Fruit fly (Drosophila melanogaster) whole organism, embryonic: ENCODE results near the gene CG15717.

Source experiments
- ATbp ChIP-seq: fragments of 200-800 bp; sonication (Bioruptor generic); optimal IDR thresholded peaks from 2 replicates; lab custom pipeline; 2017; ENCODE audit warnings: missing biosample characterization, mild to moderate bottlenecking, missing genetic modification characterization, missing genetic modification reagents
- Aef1 ChIP-seq: fragments of 200-800 bp; sonication (Bioruptor generic); IDR thresholded peaks from 3 replicates; pipeline ENCODE4 v1.3.6; 2022; ENCODE audit warnings: missing biosample characterization, missing genetic modification characterization
- BEAF-32 ChIP-seq: fragments of 200-800 bp; sonication (Bioruptor generic); optimal IDR thresholded peaks from 3 replicates; lab custom pipeline; 2017; ENCODE audit warnings: missing biosample characterization, missing genetic modification characterization, mild to moderate bottlenecking, moderate library complexity, missing genetic modification reagents
- Bgb ChIP-seq: fragments of 200-800 bp; sonication (Bioruptor generic); IDR thresholded peaks from 2 replicates; pipeline ENCODE4 v1.3.6; 2022; ENCODE audit warnings: missing biosample characterization, missing genetic modification characterization; ENCODE audit not compliant: partially characterized antibody
- CG10147 ChIP-seq: fragments of 200-800 bp; sonication (Bioruptor generic); optimal IDR thresholded peaks from 2 replicates; lab custom pipeline; 2019; ENCODE audit warnings: missing biosample characterization, mild to moderate bottlenecking, missing genetic modification characterization, moderate library complexity
- CG12104 ChIP-seq: fragments of 200-800 bp; sonication (Bioruptor generic); optimal IDR thresholded peaks from 3 replicates; lab custom pipeline; 2016; ENCODE audit warnings: missing biosample characterization, missing genetic modification characterization
- CG1233 ChIP-seq: fragments of 200-800 bp; sonication (Bioruptor generic); optimal IDR thresholded peaks from 4 replicates; lab custom pipeline; 2018; ENCODE audit warnings: missing biosample characterization, mild to moderate bottlenecking, missing genetic modification characterization
- CG14860 ChIP-seq: fragments of 200-800 bp; sonication (Bioruptor generic); IDR thresholded peaks from 3 replicates; pipeline ENCODE4 v1.3.6; 2022; ENCODE audit warnings: missing biosample characterization, missing genetic modification characterization; ENCODE audit not compliant: partially characterized antibody
- CG15601 ChIP-seq: fragments of 200-800 bp; sonication (Bioruptor generic); optimal IDR thresholded peaks from 3 replicates; lab custom pipeline; 2019; ENCODE audit warnings: missing biosample characterization, mild to moderate bottlenecking, missing genetic modification characterization, moderate library complexity
- CG1602 ChIP-seq: fragments of 200-800 bp; sonication (Bioruptor generic); optimal IDR thresholded peaks from 3 replicates; lab custom pipeline; 2016; ENCODE audit warnings: missing biosample characterization, missing genetic modification characterization
- CG17361 ChIP-seq: fragments of 200-800 bp; sonication (Bioruptor generic); IDR thresholded peaks from 3 replicates; pipeline ENCODE4 v1.3.6; 2022; ENCODE audit warnings: missing biosample characterization, missing genetic modification characterization
- CG17912 ChIP-seq: fragments of 200-800 bp; sonication (Bioruptor generic); optimal IDR thresholded peaks from 2 replicates; lab custom pipeline; 2018; ENCODE audit warnings: missing biosample characterization, mild to moderate bottlenecking, missing genetic modification characterization
- CG2116 ChIP-seq: fragments of 200-800 bp; sonication (Bioruptor generic); optimal IDR thresholded peaks from 3 replicates; lab custom pipeline; 2018; ENCODE audit warnings: missing biosample characterization, mild to moderate bottlenecking, missing genetic modification characterization
- CG3163 ChIP-seq: fragments of 200-800 bp; sonication (Bioruptor generic); optimal IDR thresholded peaks from 3 replicates; lab custom pipeline; 2016; ENCODE audit warnings: missing biosample characterization, missing genetic modification characterization
- CG4360 ChIP-seq: fragments of 200-800 bp; sonication (Bioruptor generic); IDR thresholded peaks from 2 replicates; pipeline ENCODE4 v1.3.6; 2022; ENCODE audit warnings: missing biosample characterization, missing genetic modification characterization
- CG4617 ChIP-seq: fragments of 200-800 bp; sonication (Bioruptor generic); optimal IDR thresholded peaks from 3 replicates; lab custom pipeline; 2016; ENCODE audit warnings: missing biosample characterization, missing genetic modification characterization, borderline replicate concordance
- CG6791 ChIP-seq: fragments of 200-800 bp; sonication (Bioruptor generic); IDR thresholded peaks from 3 replicates; pipeline ENCODE4 v1.3.6; 2022; ENCODE audit warnings: missing biosample characterization, missing genetic modification characterization; ENCODE audit not compliant: partially characterized antibody
- CG8281 ChIP-seq: fragments of 200-800 bp; sonication (Bioruptor generic); optimal IDR thresholded peaks from 2 replicates; lab custom pipeline; 2018; ENCODE audit warnings: missing biosample characterization, mild to moderate bottlenecking, missing genetic modification characterization, moderate library complexity
- CG8290 ChIP-seq, 3 experiments: fragments of 200-800 bp; sonication (Bioruptor generic); optimal IDR thresholded peaks; 2 replicates each; lab custom pipeline; 2016 to 2019; ENCODE audit warnings: missing biosample characterization in 3 of 3, missing genetic modification characterization in 3 of 3, mild to moderate bottlenecking in 2 of 3, moderate library complexity in 1 of 3
- CG9437 ChIP-seq: fragments of 200-800 bp; sonication (Bioruptor generic); optimal IDR thresholded peaks from 2 replicates; lab custom pipeline; 2018; ENCODE audit warnings: missing biosample characterization, mild to moderate bottlenecking, missing genetic modification characterization
- CTCF ChIP-seq: fragments of 200-800 bp; sonication (Bioruptor generic); optimal IDR thresholded peaks from 2 replicates; lab custom pipeline; 2017; ENCODE audit warnings: missing biosample characterization, mild to moderate bottlenecking, missing genetic modification characterization, moderate library complexity
- D19B ChIP-seq: fragments of 200-800 bp; sonication (Bioruptor generic); optimal IDR thresholded peaks from 2 replicates; lab custom pipeline; 2017; ENCODE audit warnings: missing biosample characterization, mild to moderate bottlenecking, missing genetic modification characterization
- Dad ChIP-seq: fragments of 200-800 bp; sonication (Bioruptor generic); optimal IDR thresholded peaks from 3 replicates; lab custom pipeline; 2016; ENCODE audit warnings: missing biosample characterization, missing genetic modification characterization
- Dref ChIP-seq: fragments of 200-800 bp; sonication (Bioruptor generic); IDR thresholded peaks from 2 replicates; pipeline ENCODE4 v1.3.6; 2022; ENCODE audit warnings: missing biosample characterization, missing genetic modification characterization
- MESR4 ChIP-seq: fragments of 200-800 bp; sonication (Bioruptor generic); optimal IDR thresholded peaks from 2 replicates; lab custom pipeline; 2018; ENCODE audit warnings: missing biosample characterization, mild to moderate bottlenecking, missing genetic modification characterization, moderate library complexity
- Trl ChIP-seq, 3 experiments: fragments of >200 bp in 2 of 3; fragments of 200-800 bp in 1 of 3; sonication (Bioruptor generic) in 1 of 3; optimal IDR thresholded peaks; 2 replicates in 1 of 3; 3 replicates in 2 of 3; lab custom pipeline; 2016 to 2017; ENCODE audit warnings: missing biosample characterization in 1 of 3, missing genetic modification characterization in 1 of 3
- br ChIP-seq: fragments of >200 bp; optimal IDR thresholded peaks from 2 replicates; lab custom pipeline; 2017
- chinmo ChIP-seq: fragments of 200-800 bp; sonication (Bioruptor generic); IDR thresholded peaks from 4 replicates; pipeline ENCODE4 v1.3.6; 2022; ENCODE audit warnings: missing biosample characterization, missing genetic modification characterization; ENCODE audit not compliant: partially characterized antibody
- crp ChIP-seq, 2 experiments: fragments of 200-800 bp; sonication (Bioruptor generic); optimal IDR thresholded peaks; 2 replicates in 1 of 2; 3 replicates in 1 of 2; lab custom pipeline; 2017; ENCODE audit warnings: missing biosample characterization in 2 of 2, missing genetic modification characterization in 2 of 2, mild to moderate bottlenecking in 1 of 2, moderate library complexity in 1 of 2
- dm ChIP-seq: fragments of 200-800 bp; sonication (Bioruptor generic); optimal IDR thresholded peaks from 3 replicates; lab custom pipeline; 2016; ENCODE audit warnings: missing biosample characterization, missing genetic modification characterization
- eve ChIP-seq, 2 experiments: fragments of >200 bp; optimal IDR thresholded peaks; 2 replicates each; lab custom pipeline; 2017; ENCODE audit warnings: missing biosample characterization in 2 of 2, missing genetic modification characterization in 2 of 2
- gt ChIP-seq: fragments of 200-800 bp; sonication (Bioruptor generic); IDR thresholded peaks from 2 replicates; pipeline ENCODE4 v1.3.6; 2022; ENCODE audit warnings: missing biosample characterization, missing genetic modification characterization
- insv ChIP-seq, 2 experiments: fragments of 200-800 bp; sonication (Bioruptor generic); optimal IDR thresholded peaks; 3 replicates each; lab custom pipeline; 2016 to 2018; ENCODE audit warnings: missing biosample characterization in 2 of 2, missing genetic modification characterization in 2 of 2
- inv ChIP-seq: fragments of 200-800 bp; sonication (Bioruptor generic); IDR thresholded peaks from 2 replicates; pipeline ENCODE4 v1.3.6; 2022; ENCODE audit warnings: missing biosample characterization, missing genetic modification characterization; ENCODE audit not compliant: partially characterized antibody
- lilli ChIP-seq: fragments of 200-800 bp; sonication (Bioruptor generic); optimal IDR thresholded peaks from 3 replicates; lab custom pipeline; 2016; ENCODE audit warnings: missing biosample characterization, missing genetic modification characterization
- lov ChIP-seq, 2 experiments: fragments of 200-800 bp in 1 of 2; fragments of >200 bp in 1 of 2; sonication (Bioruptor generic) in 1 of 2; IDR thresholded peaks in 1 of 2; optimal IDR thresholded peaks in 1 of 2; 2 replicates in 1 of 2; 3 replicates in 1 of 2; pipeline versions ENCODE4 v1.3.6 to Lab custom; 2017 to 2022; ENCODE audit warnings: missing biosample characterization in 1 of 2, missing genetic modification characterization in 1 of 2
- mld ChIP-seq: fragments of 200-800 bp; sonication (Bioruptor generic); IDR thresholded peaks from 3 replicates; pipeline ENCODE4 v1.3.6; 2022; ENCODE audit warnings: missing biosample characterization, missing genetic modification characterization; ENCODE audit not compliant: partially characterized antibody
- oc ChIP-seq: fragments of 200-800 bp; sonication (Bioruptor generic); optimal IDR thresholded peaks from 2 replicates; lab custom pipeline; 2018; ENCODE audit warnings: missing biosample characterization, mild to moderate bottlenecking, missing genetic modification characterization, moderate library complexity
- org-1 ChIP-seq: fragments of 200-800 bp; sonication (Bioruptor generic); optimal IDR thresholded peaks from 2 replicates; lab custom pipeline; 2017; ENCODE audit warnings: missing biosample characterization, missing genetic modification characterization
- otp ChIP-seq: fragments of 200-800 bp; sonication (Bioruptor generic); IDR thresholded peaks from 3 replicates; pipeline ENCODE4, ENCODE4 v1.3.6; 2022; ENCODE audit warnings: missing biosample characterization, missing genetic modification characterization
- pan ChIP-seq, 4 experiments: fragments of >200 bp in 3 of 4; fragments of 200-800 bp in 1 of 4; sonication (Bioruptor generic) in 1 of 4; optimal IDR thresholded peaks in 3 of 4; IDR thresholded peaks in 1 of 4; 2 replicates each; pipeline versions ENCODE4 v1.3.6 to Lab custom; 2017 to 2022; ENCODE audit warnings: missing biosample characterization in 2 of 4, missing genetic modification characterization in 2 of 4, mixed read lengths in 1 of 4
- run ChIP-seq: fragments of 200-800 bp; sonication (Bioruptor generic); optimal IDR thresholded peaks from 3 replicates; lab custom pipeline; 2018; ENCODE audit warnings: missing biosample characterization, mild to moderate bottlenecking, missing genetic modification characterization
- sens-2 ChIP-seq: fragments of 200-800 bp; sonication (Bioruptor generic); IDR thresholded peaks from 2 replicates; pipeline ENCODE4 v1.3.6; 2022; ENCODE audit warnings: missing biosample characterization, missing genetic modification characterization
- sna ChIP-seq: fragments of 200-800 bp; sonication (Bioruptor generic); IDR thresholded peaks from 2 replicates; pipeline ENCODE4 v1.3.6; 2022; ENCODE audit warnings: missing biosample characterization, missing genetic modification characterization; ENCODE audit not compliant: partially characterized antibody
- ssp ChIP-seq: fragments of 200-800 bp; sonication (Bioruptor generic); IDR thresholded peaks from 2 replicates; pipeline ENCODE4 v1.3.6; 2022; ENCODE audit warnings: missing biosample characterization, missing genetic modification characterization
- ttk ChIP-seq: fragments of 200-800 bp; sonication (Bioruptor generic); IDR thresholded peaks from 2 replicates; pipeline ENCODE4 v2.1.2; 2022; ENCODE audit warnings: missing biosample characterization, missing genetic modification characterization
- wdn ChIP-seq: fragments of 200-800 bp; sonication (Bioruptor generic); IDR thresholded peaks from 2 replicates; pipeline ENCODE4 v1.3.6; 2022; ENCODE audit warnings: missing biosample characterization, missing genetic modification characterization
- zen ChIP-seq: fragments of 200-800 bp; sonication (Bioruptor generic); optimal IDR thresholded peaks from 3 replicates; lab custom pipeline; 2018; ENCODE audit warnings: missing biosample characterization, mild to moderate bottlenecking, missing genetic modification characterization, moderate library complexity

Gene CG15717

DNA sequence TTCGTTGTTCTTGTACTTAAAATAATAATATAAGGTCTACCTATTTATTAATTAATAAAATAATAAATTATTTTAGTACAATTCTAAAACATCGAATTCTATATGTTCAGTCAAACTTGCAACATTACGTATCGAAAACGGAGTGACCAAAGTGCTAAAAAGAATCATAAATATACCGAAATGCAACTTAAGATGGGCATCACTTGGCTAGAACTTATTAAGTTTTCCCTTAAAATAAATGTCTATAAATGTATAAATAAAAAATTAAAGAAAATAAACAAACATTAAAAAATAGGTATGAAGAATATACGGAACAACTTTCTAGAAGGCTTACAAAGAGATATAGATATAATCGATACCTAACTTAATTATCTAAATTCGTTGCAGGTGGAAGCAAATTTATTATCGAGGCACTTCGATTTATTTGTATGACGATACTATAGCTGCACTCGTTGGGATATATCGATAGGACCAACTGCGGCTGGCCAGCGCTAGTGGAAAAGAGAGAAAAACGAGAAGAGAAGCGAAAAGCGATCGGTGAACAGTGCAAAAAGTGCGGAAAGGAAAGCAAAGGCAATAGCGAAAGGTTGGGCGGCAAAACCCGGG is 38.0 kb upstream of the CG15717 start, which contains the start of gene lic (continued):
- no peak for TF ChIP-seq br (lab: Kevin White, UChicago)
- no peak for TF ChIP-seq CTCF (GFP tag; lab: Kevin White, UChicago)
- peak; percentile 85 for TF ChIP-seq Bgb
- TF ChIP-seq eve (GFP tag; optimal IDR thresholded peaks at IDR 0.05; lab: Kevin White, UChicago) = no peak
- no peak for TF ChIP-seq dm (GFP tag; lab: Kevin White, UChicago)
- no peak for TF ChIP-seq crp (GFP tag; optimal IDR thresholded peaks at IDR 0.05; lab: Kevin White, UChicago)
- no peak for TF ChIP-seq CG1233 (GFP tag; lab: Kevin White, UChicago)
- TF ChIP-seq insv (GFP tag; optimal IDR thresholded peaks at IDR 0.05; lab: Kevin White, UChicago) = no peak
- no peak for TF ChIP-seq wdn (GFP tag; lab: Robert Waterston, UW)
- peak; percentile 91 for TF ChIP-seq CG6791
- no peak for TF ChIP-seq ATbp (GFP tag; lab: Kevin White, UChicago)
- TF ChIP-seq CG1602 (GFP tag; lab: Kevin White, UChicago) = no peak
- TF ChIP-seq org-1 (GFP tag; lab: Kevin White, UChicago) = no peak
- peak; percentile 67 for TF ChIP-seq inv (GFP tag; lab: Robert Waterston, UW)
- TF ChIP-seq otp (GFP tag; lab: Robert Waterston, UW) = no peak
- TF ChIP-seq CG4617 = peak; percentile 7
- no peak for TF ChIP-seq Dad (GFP tag; lab: Kevin White, UChicago)
- TF ChIP-seq ttk (GFP tag; lab: Robert Waterston, UW) = no peak
- TF ChIP-seq CG3163 = no peak
- TF ChIP-seq Dref (GFP tag; lab: Robert Waterston, UW) = peak; percentile 86
- TF ChIP-seq mld (GFP tag; lab: Robert Waterston, UW) = peak; percentile 81; the same call in 1 of the 3 replicates
- no peak for TF ChIP-seq CG17361 (GFP tag; lab: Robert Waterston, UW)
- no peak for TF ChIP-seq D19B (GFP tag; lab: Kevin White, UChicago)
- peak; percentile 77 for TF ChIP-seq CG2116 (GFP tag; lab: Kevin White, UChicago)
- no peak for TF ChIP-seq pan (optimal IDR thresholded peaks at IDR 0.05; lab: Kevin White, UChicago)
- TF ChIP-seq pan (GFP tag; optimal IDR thresholded peaks at IDR 0.05 in 1 of 2, IDR thresholded peaks at IDR 0.05 in 1 of 2) = no peak
- peak; percentile 7 for TF ChIP-seq CG8290 (GFP tag; optimal IDR thresholded peaks at IDR 0.05; lab: Kevin White, UChicago)
- TF ChIP-seq CG8290 (tag; optimal IDR thresholded peaks at IDR 0.05; lab: Kevin White, UChicago) = peak in 1 of 2 experiments; percentile 49
- no peak for TF ChIP-seq CG4360 (GFP tag; lab: Robert Waterston, UW)
- no peak for TF ChIP-seq lov (optimal IDR thresholded peaks at IDR 0.05; lab: Kevin White, UChicago)
- TF ChIP-seq lov (GFP tag; IDR thresholded peaks at IDR 0.05; lab: Robert Waterston, UW) = no peak
- peak; percentile 77 for TF ChIP-seq CG14860
- TF ChIP-seq Aef1 (GFP tag; lab: Robert Waterston, UW) = no peak
- TF ChIP-seq CG17912 = no peak
- peak; percentile 72 for TF ChIP-seq BEAF-32 (GFP tag; lab: Kevin White, UChicago)
- peak in 1 of 2 experiments; percentile 5 for TF ChIP-seq Trl (optimal IDR thresholded peaks at IDR 0.05; lab: Kevin White, UChicago)
- TF ChIP-seq Trl (GFP tag; optimal IDR thresholded peaks at IDR 0.05; lab: Kevin White, UChicago) = no peak
- no peak for TF ChIP-seq CG12104 (GFP tag; lab: Kevin White, UChicago)
- peak; percentile 87 for TF ChIP-seq chinmo
- no peak for TF ChIP-seq run (tag; lab: Kevin White, UChicago)
- 0 out of 2 replicates have a peak, but pooled peaks have one; percentile 8 for TF ChIP-seq ssp (GFP tag; lab: Robert Waterston, UW)
- TF ChIP-seq sens-2 (GFP tag; lab: Robert Waterston, UW) = no peak
- peak; percentile 30 for TF ChIP-seq MESR4 (GFP tag; lab: Kevin White, UChicago)
- no peak for TF ChIP-seq lilli (GFP tag; lab: Kevin White, UChicago)
- peak; percentile 26 for TF ChIP-seq CG9437 (GFP tag; lab: Kevin White, UChicago)
- no peak for TF ChIP-seq oc (tag; lab: Kevin White, UChicago)
- TF ChIP-seq CG8281 (tag; lab: Kevin White, UChicago) = no peak
- TF ChIP-seq CG10147 (GFP tag; lab: Kevin White, UChicago) = no peak
- TF ChIP-seq sna (GFP tag; lab: Robert Waterston, UW) = peak; percentile 61
- TF ChIP-seq zen (tag; lab: Kevin White, UChicago) = no peak
- no peak for TF ChIP-seq gt (GFP tag; lab: Robert Waterston, UW)
- TF ChIP-seq CG15601 (tag; lab: Kevin White, UChicago) = no peak
